Worm (Caenorhabditis elegans) whole organism, L1 larva: ENCODE measurements around the gene ugt-14.
A peak's percentile ranks its signal among the peaks of the same experiment; 100 is the strongest.

Source experiments
- alr-1 ChIP-seq: fragments of 200-800 bp; sonication (Bioruptor generic); optimal IDR thresholded peaks from 2 replicates; lab custom pipeline; 2018; ENCODE audit warnings: borderline replicate concordance, mild to moderate bottlenecking, missing genetic modification characterization, missing compliant biosample characterization
- aly-2 ChIP-seq: fragments of 150-350 bp; optimal IDR thresholded peaks from 2 replicates; lab custom pipeline; 2014; ENCODE audit warnings: missing biosample characterization, missing genetic modification characterization
- ceh-8 ChIP-seq: fragments of 200-800 bp; sonication (Bioruptor generic); optimal IDR thresholded peaks from 2 replicates; lab custom pipeline; 2018; ENCODE audit warnings: mild to moderate bottlenecking, missing genetic modification characterization, moderate library complexity, missing compliant biosample characterization
- ceh-90 ChIP-seq: sonication (generic microtip); optimal IDR thresholded peaks from 2 replicates; lab custom pipeline; 2016; ENCODE audit warnings: missing genetic modification characterization, missing compliant biosample characterization
- dpl-1 ChIP-seq, 3 experiments: fragments of 150-350 bp in 2 of 3; sonication (generic microtip) in 1 of 3; optimal IDR thresholded peaks; 2 replicates each; lab custom pipeline; 2014 to 2017; ENCODE audit warnings: missing biosample characterization in 3 of 3, missing genetic modification characterization in 3 of 3, missing genetic modification reagents in 3 of 3
- efl-1 ChIP-seq, 4 experiments: fragments of 150-350 bp; optimal IDR thresholded peaks in 3 of 4; peaks in 1 of 4; 1 replicate in 1 of 4; 2 replicates in 3 of 4; lab custom pipeline; 2014; ENCODE audit warnings: missing biosample characterization in 2 of 4, missing genetic modification characterization in 2 of 4, missing genetic modification reagents in 2 of 4
- egl-13 ChIP-seq: sonication (generic microtip); optimal IDR thresholded peaks from 2 replicates; lab custom pipeline; 2016; ENCODE audit warnings: missing genotype, missing genetic modification reagents, missing genetic modification characterization, missing compliant biosample characterization
- elt-2 ChIP-seq: sonication (generic microtip); optimal IDR thresholded peaks from 2 replicates; lab custom pipeline; 2016; ENCODE audit warnings: missing genetic modification characterization, mild to moderate bottlenecking, inconsistent platforms, missing compliant biosample characterization, missing genetic modification reagents
- ets-5 ChIP-seq: fragments of 200-800 bp; sonication (Bioruptor generic); IDR thresholded peaks from 2 replicates; pipeline ENCODE4 v1.3.6; 2022; ENCODE audit warnings: missing genetic modification characterization, missing compliant biosample characterization
- fkh-10 ChIP-seq: sonication (generic microtip); optimal IDR thresholded peaks from 2 replicates; lab custom pipeline; 2017; ENCODE audit warnings: missing biosample characterization, missing genetic modification reagents, missing genetic modification characterization
- fos-1 ChIP-seq: fragments of 150-350 bp; optimal IDR thresholded peaks from 2 replicates; lab custom pipeline; 2014; ENCODE audit warnings: missing biosample characterization, missing genetic modification characterization
- hlh-4 ChIP-seq: sonication (generic microtip); optimal IDR thresholded peaks from 2 replicates; lab custom pipeline; 2016; ENCODE audit warnings: mild to moderate bottlenecking, missing genetic modification characterization, missing compliant biosample characterization
- irx-1 ChIP-seq: sonication (generic microtip); optimal IDR thresholded peaks from 2 replicates; lab custom pipeline; 2016; ENCODE audit warnings: missing genetic modification characterization, missing compliant biosample characterization
- isw-1 ChIP-seq: fragments of 200-800 bp; sonication (Bioruptor generic); IDR thresholded peaks from 2 replicates; pipeline ENCODE4 v1.3.6; 2022; ENCODE audit warnings: missing genetic modification characterization, missing compliant biosample characterization
- lin-35 ChIP-seq, 2 experiments: fragments of 150-350 bp; optimal IDR thresholded peaks; 2 replicates each; lab custom pipeline; 2014; ENCODE audit warnings: missing biosample characterization in 2 of 2, missing genetic modification characterization in 2 of 2, missing genetic modification reagents in 2 of 2
- lin-39 ChIP-seq: fragments of 150-350 bp; optimal IDR thresholded peaks from 2 replicates; lab custom pipeline; 2014; ENCODE audit warnings: missing biosample characterization, missing genetic modification reagents, missing genetic modification characterization
- lsy-2 ChIP-seq, 2 experiments: fragments of 150-350 bp; optimal IDR thresholded peaks; 2 replicates each; lab custom pipeline; 2014; ENCODE audit warnings: missing biosample characterization in 2 of 2, missing genetic modification characterization in 2 of 2
- mab-9 ChIP-seq: fragments of 200-800 bp; sonication (Bioruptor generic); IDR thresholded peaks from 2 replicates; pipeline ENCODE4 v1.3.6; 2022; ENCODE audit warnings: missing genetic modification reagents, missing genetic modification characterization, missing compliant biosample characterization
- mdl-1 ChIP-seq, 2 experiments: fragments of 150-350 bp; optimal IDR thresholded peaks; 2 replicates each; lab custom pipeline; 2014 to 2017; ENCODE audit warnings: missing biosample characterization in 2 of 2, missing genetic modification characterization in 2 of 2, inconsistent platforms in 1 of 2
- mef-2 ChIP-seq: fragments of 150-350 bp; optimal IDR thresholded peaks from 2 replicates; lab custom pipeline; 2014; ENCODE audit warnings: missing biosample characterization, missing genetic modification characterization
- nhr-11 ChIP-seq: fragments of 150-350 bp; optimal IDR thresholded peaks from 2 replicates; lab custom pipeline; 2014; ENCODE audit warnings: missing biosample characterization, missing genetic modification characterization
- nhr-12 ChIP-seq: sonication (generic microtip); optimal IDR thresholded peaks from 2 replicates; lab custom pipeline; 2017; ENCODE audit warnings: missing biosample characterization, missing genetic modification characterization
- nhr-19 ChIP-seq: fragments of 200-800 bp; sonication (Bioruptor generic); conservative IDR thresholded peaks from 2 replicates; pipeline ENCODE4 v1.3.6; 2022; ENCODE audit warnings: missing genetic modification characterization, missing compliant biosample characterization
- nhr-47 ChIP-seq: sonication (generic microtip); optimal IDR thresholded peaks from 2 replicates; lab custom pipeline; 2016; ENCODE audit warnings: mild to moderate bottlenecking, missing genetic modification characterization, moderate library complexity, missing compliant biosample characterization
- nhr-76 ChIP-seq: sonication (generic microtip); optimal IDR thresholded peaks from 2 replicates; lab custom pipeline; 2017; ENCODE audit warnings: missing biosample characterization, missing genetic modification characterization
- nhr-84 ChIP-seq: sonication (generic microtip); optimal IDR thresholded peaks from 2 replicates; lab custom pipeline; 2017; ENCODE audit warnings: missing biosample characterization, missing genetic modification characterization
- nhr-90 ChIP-seq: sonication (generic microtip); optimal IDR thresholded peaks from 2 replicates; lab custom pipeline; 2016; ENCODE audit warnings: mild to moderate bottlenecking, missing genetic modification characterization, missing compliant biosample characterization; ENCODE audit not compliant: poor library complexity
- pag-3 ChIP-seq: sonication (generic microtip); optimal IDR thresholded peaks from 2 replicates; lab custom pipeline; 2017; ENCODE audit warnings: missing genetic modification characterization, mild to moderate bottlenecking, missing compliant biosample characterization, antibody characterized with exemption, borderline replicate concordance; ENCODE audit not compliant: insufficient read depth
- pqm-1 ChIP-seq: sonication (generic microtip); optimal IDR thresholded peaks from 3 replicates; lab custom pipeline; 2017; ENCODE audit warnings: missing biosample characterization, missing genetic modification characterization
- skn-1 ChIP-seq: fragments of 150-350 bp; optimal IDR thresholded peaks from 2 replicates; lab custom pipeline; 2014; ENCODE audit warnings: missing biosample characterization, missing genetic modification characterization
- snpc-4 ChIP-seq: fragments of 150-350 bp; optimal IDR thresholded peaks from 2 replicates; lab custom pipeline; 2014; ENCODE audit warnings: missing biosample characterization, missing genetic modification characterization
- snu-23 ChIP-seq: sonication (generic microtip); optimal IDR thresholded peaks from 2 replicates; lab custom pipeline; 2016; ENCODE audit warnings: missing genetic modification characterization, missing compliant biosample characterization
- sptf-1 ChIP-seq: fragments of 150-350 bp; optimal IDR thresholded peaks from 2 replicates; lab custom pipeline; 2014; ENCODE audit warnings: missing biosample characterization, missing genetic modification characterization
- sup-37 ChIP-seq: fragments of 200-800 bp; sonication (Bioruptor generic); optimal IDR thresholded peaks from 2 replicates; lab custom pipeline; 2018; ENCODE audit warnings: mild to moderate bottlenecking, missing genetic modification characterization, missing compliant biosample characterization
- tbx-2 ChIP-seq: sonication (generic microtip); optimal IDR thresholded peaks from 2 replicates; lab custom pipeline; 2016; ENCODE audit warnings: missing genetic modification characterization, missing compliant biosample characterization
- unc-86 ChIP-seq: sonication (generic microtip); optimal IDR thresholded peaks from 2 replicates; lab custom pipeline; 2016; ENCODE audit warnings: missing genetic modification characterization, missing compliant biosample characterization
- zag-1 ChIP-seq: fragments of 150-350 bp; optimal IDR thresholded peaks from 2 replicates; lab custom pipeline; 2014; ENCODE audit warnings: missing biosample characterization, missing genetic modification characterization
- ztf-4 ChIP-seq: fragments of 150-350 bp; optimal IDR thresholded peaks from 2 replicates; lab custom pipeline; 2014; ENCODE audit warnings: missing biosample characterization, missing genetic modification characterization

The ugt-14 gene

DNA sequence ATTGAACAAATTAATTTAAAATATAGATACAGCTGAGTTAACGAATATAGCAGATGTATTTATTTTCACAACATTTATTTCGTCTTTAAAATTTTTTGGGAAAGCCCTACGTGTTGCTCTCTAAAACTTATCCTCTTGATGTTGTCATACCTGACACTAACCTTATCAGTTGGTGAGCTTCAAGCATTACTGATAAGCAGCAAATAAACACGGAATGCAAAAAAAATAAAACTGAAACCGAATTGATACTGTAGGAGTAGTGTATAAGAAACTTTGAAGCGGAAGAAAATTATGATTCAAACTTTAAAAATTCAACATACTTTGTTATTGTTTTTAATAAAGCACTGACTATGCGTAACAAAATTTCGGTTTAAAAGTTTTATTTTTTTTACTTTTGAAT, 29.0 kb downstream of the ugt-14 start:
- TF ChIP-seq pqm-1 (tag; lab: Kevin White, UChicago) = peak; percentile 19
- peak; percentile 60 for TF ChIP-seq elt-2 (tag; lab: Kevin White, UChicago)
- TF ChIP-seq hlh-4 (tag; lab: Kevin White, UChicago) = no peak

DNA sequence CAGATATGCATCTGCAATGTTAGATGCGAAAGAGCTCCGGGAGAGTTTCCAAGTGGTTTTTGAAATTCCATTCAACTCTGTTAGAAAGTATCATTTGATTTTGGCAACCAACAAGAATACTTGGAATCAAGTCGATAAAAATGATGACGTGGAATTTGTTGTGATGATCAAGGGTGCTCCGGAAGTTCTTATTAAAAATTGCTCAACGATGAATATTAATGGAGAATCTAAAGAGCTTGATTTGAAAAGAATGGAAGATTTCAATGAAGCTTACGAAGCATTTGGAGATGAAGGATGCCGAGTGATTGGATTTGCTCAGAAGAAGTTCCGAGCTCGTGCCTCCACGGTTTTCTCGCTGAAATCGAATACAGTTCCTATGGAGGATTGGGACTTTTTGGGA, 31.3 kb downstream of the ugt-14 start:
- TF ChIP-seq nhr-47 (tag; lab: Kevin White, UChicago) (no peak), snpc-4 (tag; lab: Kevin White, UChicago) (no peak), egl-13 (no peak), ets-5 (GFP tag; lab: Robert Waterston, UW) (no peak), skn-1 (no peak)

DNA sequence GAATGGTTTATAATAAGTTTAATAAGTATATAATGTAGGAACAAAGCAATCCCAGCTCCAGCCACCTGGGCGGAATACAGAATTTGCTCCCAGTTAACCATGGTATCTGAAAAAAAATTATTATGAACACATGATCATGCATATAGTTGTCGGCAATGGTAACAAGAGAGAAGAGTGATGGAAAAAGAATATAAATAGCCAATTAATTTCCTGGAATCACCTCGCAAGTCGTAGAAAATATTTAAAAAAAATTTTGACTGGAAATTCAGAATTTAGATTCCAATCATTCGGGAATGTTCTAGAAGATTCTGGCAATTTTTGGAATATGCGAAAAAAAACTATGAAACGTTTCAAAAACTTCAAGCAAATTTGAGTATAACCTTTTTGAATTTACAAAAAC, 38.2 kb downstream of the ugt-14 start, which contains the start of gene str-211:
Gene str-211 (minus strand): TSS at position 101 of the 400 bp plus-strand sequence.
- TF ChIP-seq nhr-47 (tag; lab: Kevin White, UChicago) = no peak
- no peak for TF ChIP-seq snpc-4 (tag; lab: Kevin White, UChicago)
- no peak for TF ChIP-seq ceh-90
- no peak for TF ChIP-seq mef-2 (tag; lab: Kevin White, UChicago)

DNA sequence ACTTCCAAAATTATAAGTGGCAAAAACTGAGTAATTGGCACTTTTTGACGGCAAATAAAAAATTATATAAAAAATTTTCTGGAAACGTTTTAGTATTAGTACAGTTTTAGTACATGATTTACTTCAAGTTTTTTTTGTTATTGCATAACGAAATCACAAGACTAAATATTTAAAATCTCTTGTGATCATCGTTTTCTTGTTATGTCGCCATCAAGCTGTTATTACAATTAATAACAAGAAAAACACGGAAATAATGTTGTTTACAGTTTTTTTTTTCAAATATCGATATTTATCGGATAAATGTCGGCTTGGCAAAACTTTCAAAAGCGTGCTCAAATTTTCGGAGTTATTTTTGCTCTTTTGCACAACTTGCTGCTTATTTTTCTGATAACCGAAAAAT, 42.6 kb downstream of the ugt-14 start, which contains the start of gene str-209:
Gene str-209 (plus strand): TSS at position 301 of the 400 bp plus-strand sequence.
- TF ChIP-seq hlh-4 (tag; lab: Kevin White, UChicago) = no peak
- no peak for TF ChIP-seq fkh-10 (GFP tag; lab: Kevin White, UChicago)
- no peak for TF ChIP-seq efl-1 (optimal IDR thresholded peaks at IDR 0.05; lab: Kevin White, UChicago)
- no peak for TF ChIP-seq efl-1 (GFP tag; optimal IDR thresholded peaks at IDR 0.05 in 1 of 2; lab: Kevin White, UChicago)
- TF ChIP-seq irx-1 (tag; lab: Kevin White, UChicago) = no peak
- TF ChIP-seq dpl-1 (GFP tag; optimal IDR thresholded peaks at IDR 0.05; lab: Kevin White, UChicago) = no peak
- TF ChIP-seq tbx-2 (tag; lab: Kevin White, UChicago) = no peak
- TF ChIP-seq pag-3 = no peak
- no peak for TF ChIP-seq snpc-4 (tag; lab: Kevin White, UChicago)
- TF ChIP-seq ztf-4 (tag; lab: Kevin White, UChicago) = no peak
- no peak for TF ChIP-seq sup-37 (GFP tag; lab: Kevin White, UChicago)

- TF ChIP-seq nhr-84 (tag; lab: Kevin White, UChicago) (no peak), pag-3 (no peak), mab-9 (no peak), nhr-90 (tag; lab: Kevin White, UChicago) (no peak), nhr-19 (GFP tag; lab: Robert Waterston, UW) (no peak), elt-2 (tag; lab: Kevin White, UChicago) (no peak), alr-1 (tag; lab: Kevin White, UChicago) (no peak), aly-2 (tag; lab: Kevin White, UChicago) (no peak), efl-1 (optimal IDR thresholded peaks at IDR 0.05; lab: Kevin White, UChicago) (no peak), efl-1 (GFP tag; optimal IDR thresholded peaks at IDR 0.05 in 1 of 2; lab: Kevin White, UChicago) (peak in 1 of 2 experiments; percentile 63)
Observed at ce11 chrV:4951434-4951833, 45.4 kb downstream of the ugt-14 start, which contains the start of gene str-207. Gene str-207, plus strand, starts transcription at chrV:4951734.

DNA sequence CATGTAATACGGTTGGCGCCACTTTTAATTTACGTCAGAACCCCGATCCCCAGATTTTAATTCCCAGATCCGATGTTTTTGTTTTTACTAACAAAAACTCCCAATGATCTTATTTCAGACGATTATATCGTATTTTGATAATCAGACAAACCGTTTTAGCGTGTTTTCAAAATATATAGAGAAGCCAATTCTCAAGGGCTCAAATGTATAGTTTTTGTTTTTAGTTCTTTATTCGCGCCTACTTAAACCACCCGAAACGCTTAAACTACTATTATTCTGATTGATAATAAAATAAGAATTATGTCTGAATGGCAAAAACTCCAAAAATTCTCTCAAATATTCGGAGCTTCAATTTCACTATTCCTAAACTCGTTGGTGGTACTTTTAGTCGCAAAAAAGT, 50.5 kb downstream of the ugt-14 start, which contains the start of gene str-208:
Gene str-208 (plus strand): TSS at position 301 of the 400 bp plus-strand sequence.
- TF ChIP-seq efl-1 (optimal IDR thresholded peaks at IDR 0.05; lab: Kevin White, UChicago) = no peak
- TF ChIP-seq efl-1 (GFP tag; optimal IDR thresholded peaks at IDR 0.05 in 1 of 2; lab: Kevin White, UChicago) = peak in 1 of 2 experiments; percentile 4
- no peak for TF ChIP-seq aly-2 (tag; lab: Kevin White, UChicago)
- TF ChIP-seq, all 84 proteins: peak for 1

DNA sequence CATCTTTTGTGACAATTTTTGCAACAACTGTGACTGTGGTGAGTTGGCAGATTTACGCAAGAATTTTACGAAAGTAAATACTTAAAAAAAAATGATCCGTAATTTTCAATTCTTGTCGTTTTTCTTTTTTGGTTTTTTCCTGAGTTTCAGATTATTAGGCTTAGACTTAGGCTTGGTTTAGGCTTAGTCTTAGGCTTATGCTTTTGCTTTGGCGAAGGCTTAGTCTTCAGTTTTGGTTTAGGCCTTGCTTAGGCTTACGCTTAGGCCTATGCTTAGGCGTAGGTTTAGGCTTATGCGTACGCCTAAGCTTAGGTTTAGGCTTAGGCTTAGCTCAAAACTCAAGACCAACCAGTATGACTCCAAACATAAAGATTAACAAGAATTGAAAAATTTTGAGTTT, 51.6 kb downstream of the ugt-14 start:
- TF ChIP-seq nhr-12 (no peak), alr-1 (tag; lab: Kevin White, UChicago) (no peak), snu-23 (GFP tag; lab: Kevin White, UChicago) (no peak), nhr-76 (tag; lab: Kevin White, UChicago) (no peak), zag-1 (tag; lab: Kevin White, UChicago) (no peak), snpc-4 (tag; lab: Kevin White, UChicago) (no peak), dpl-1 (GFP tag; optimal IDR thresholded peaks at IDR 0.05; lab: Kevin White, UChicago) (no peak), sptf-1 (tag; lab: Kevin White, UChicago) (no peak), lin-39 (tag; lab: Kevin White, UChicago) (no peak), unc-86 (tag; lab: Kevin White, UChicago) (no peak), ceh-8 (GFP tag; lab: Kevin White, UChicago) (no peak), nhr-11 (tag; lab: Kevin White, UChicago) (no peak), isw-1 (GFP tag; lab: Robert Waterston, UW) (no peak), lin-35 (GFP tag; optimal IDR thresholded peaks at IDR 0.05; lab: Kevin White, UChicago) (no peak), fos-1 (tag; lab: Kevin White, UChicago) (no peak), fkh-10 (GFP tag; lab: Kevin White, UChicago) (no peak), mdl-1 (tag; optimal IDR thresholded peaks at IDR 0.05; lab: Kevin White, UChicago) (no peak), lsy-2 (tag; optimal IDR thresholded peaks at IDR 0.05; lab: Kevin White, UChicago) (no peak)
